Fruit fly (Drosophila melanogaster) S2 (cell line): ENCODE measurements around the gene sima.

Experiments
- CG8478 ChIP-seq: fragments of >200 bp; optimal IDR thresholded peaks from 2 replicates; lab custom pipeline; 2018
- CTCF ChIP-seq, 2 experiments: fragments of >200 bp; optimal IDR thresholded peaks; 2 replicates each; lab custom pipeline; 2018

DNA sequence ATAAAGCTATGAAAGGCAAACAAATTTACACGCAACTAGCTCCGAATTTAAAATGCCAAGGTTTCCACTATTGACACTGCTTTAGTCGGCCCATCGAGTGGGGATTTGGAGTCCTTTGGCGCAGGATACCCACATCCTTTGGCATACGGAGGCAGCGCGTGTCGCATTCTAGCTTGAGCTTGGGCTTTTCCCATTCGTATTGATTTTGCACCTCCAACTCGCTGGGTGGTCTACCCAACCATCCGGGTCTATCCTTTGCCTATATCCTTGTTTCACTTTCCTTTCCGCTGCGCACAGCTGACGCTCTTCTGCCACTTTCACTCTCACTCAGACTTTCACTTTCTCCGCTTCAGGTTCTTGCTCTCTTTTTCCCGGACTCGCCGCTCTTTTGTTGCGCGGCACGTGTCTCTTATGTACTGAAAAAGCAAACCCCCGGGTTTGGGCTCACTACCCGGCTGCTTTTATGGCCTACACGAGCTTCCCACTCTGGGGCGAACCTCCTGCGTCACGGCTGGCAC lies 56.2 kb downstream of the sima start:
- TF ChIP-seq CTCF (optimal IDR thresholded peaks at IDR 0.05; lab: Kevin White, UChicago) (no peak), CG8478 (lab: Kevin White, UChicago) (no peak)
